Worm (Caenorhabditis elegans) whole organism, early embryonic: ENCODE data around the gene aqp-11.

Experiments
- B0310.2 ChIP-seq: sonication (generic microtip); optimal IDR thresholded peaks from 2 replicates; lab custom pipeline; 2016; ENCODE audit warnings: mild to moderate bottlenecking, missing genetic modification characterization, missing compliant biosample characterization
- F13C5.2 ChIP-seq: sonication (generic microtip); optimal IDR thresholded peaks from 2 replicates; lab custom pipeline; 2017; ENCODE audit warnings: mild to moderate bottlenecking, missing genetic modification characterization, inconsistent platforms, missing compliant biosample characterization
- aly-1 ChIP-seq: sonication (generic microtip); optimal IDR thresholded peaks from 2 replicates; lab custom pipeline; 2016; ENCODE audit warnings: missing genetic modification characterization, missing compliant biosample characterization
- ama-1 ChIP-seq: fragments of 150-350 bp; optimal IDR thresholded peaks from 2 replicates; lab custom pipeline; 2014
- ceh-13 ChIP-seq: fragments of 200-800 bp; sonication (Bioruptor generic); optimal IDR thresholded peaks from 2 replicates; lab custom pipeline; 2018; ENCODE audit warnings: mild to moderate bottlenecking, missing genetic modification characterization, missing compliant biosample characterization
- ceh-36 ChIP-seq: sonication (generic microtip); optimal IDR thresholded peaks from 2 replicates; lab custom pipeline; 2016; ENCODE audit warnings: missing genetic modification characterization, inconsistent platforms, missing compliant biosample characterization
- ets-7 ChIP-seq: sonication (generic microtip); optimal IDR thresholded peaks from 2 replicates; lab custom pipeline; 2016; ENCODE audit warnings: missing genotype, missing genetic modification characterization, missing compliant biosample characterization
- flt-1 ChIP-seq: fragments of 200-800 bp; sonication (Bioruptor generic); IDR thresholded peaks from 2 replicates; pipeline ENCODE4 v1.3.6; 2022; ENCODE audit warnings: missing genetic modification characterization, missing compliant biosample characterization
- hmbx-1 ChIP-seq: sonication (generic microtip); optimal IDR thresholded peaks from 2 replicates; lab custom pipeline; 2016; ENCODE audit warnings: mild to moderate bottlenecking, missing genetic modification characterization, missing compliant biosample characterization
- hmg-4 ChIP-seq: fragments of 200-800 bp; sonication (Bioruptor generic); optimal IDR thresholded peaks from 2 replicates; lab custom pipeline; 2018; ENCODE audit warnings: mild to moderate bottlenecking, missing genetic modification characterization, missing compliant biosample characterization
- hnd-1 ChIP-seq: sonication (generic microtip); optimal IDR thresholded peaks from 2 replicates; lab custom pipeline; 2016; ENCODE audit warnings: missing genetic modification characterization, missing compliant biosample characterization
- pes-1 ChIP-seq: fragments of 200-800 bp; sonication (Bioruptor generic); IDR thresholded peaks from 2 replicates; pipeline ENCODE4 v1.3.6; 2022; ENCODE audit warnings: missing genetic modification reagents, missing genetic modification characterization, missing compliant biosample characterization
- scrt-1 ChIP-seq: fragments of 200-800 bp; sonication (Bioruptor generic); IDR thresholded peaks from 2 replicates; pipeline ENCODE4 v1.3.6; 2022; ENCODE audit warnings: missing genetic modification characterization, missing compliant biosample characterization
- sea-1 ChIP-seq: fragments of 200-800 bp; sonication (Bioruptor generic); conservative IDR thresholded peaks from 2 replicates; pipeline ENCODE4 v1.3.6; 2022; ENCODE audit warnings: missing genetic modification characterization, missing compliant biosample characterization
- tbx-11 ChIP-seq: fragments of 200-800 bp; sonication (Bioruptor generic); IDR thresholded peaks from 2 replicates; pipeline ENCODE4 v1.3.6; 2022; ENCODE audit warnings: missing genetic modification characterization, missing compliant biosample characterization
- tbx-37 ChIP-seq: fragments of 200-800 bp; sonication (Bioruptor generic); conservative IDR thresholded peaks from 2 replicates; pipeline ENCODE4 v1.3.6; 2022; ENCODE audit warnings: missing genetic modification reagents, missing genetic modification characterization, missing compliant biosample characterization
- tra-4 ChIP-seq: sonication (generic microtip); optimal IDR thresholded peaks from 2 replicates; lab custom pipeline; 2017; ENCODE audit warnings: missing genetic modification characterization, missing compliant biosample characterization

Gene aqp-11

DNA sequence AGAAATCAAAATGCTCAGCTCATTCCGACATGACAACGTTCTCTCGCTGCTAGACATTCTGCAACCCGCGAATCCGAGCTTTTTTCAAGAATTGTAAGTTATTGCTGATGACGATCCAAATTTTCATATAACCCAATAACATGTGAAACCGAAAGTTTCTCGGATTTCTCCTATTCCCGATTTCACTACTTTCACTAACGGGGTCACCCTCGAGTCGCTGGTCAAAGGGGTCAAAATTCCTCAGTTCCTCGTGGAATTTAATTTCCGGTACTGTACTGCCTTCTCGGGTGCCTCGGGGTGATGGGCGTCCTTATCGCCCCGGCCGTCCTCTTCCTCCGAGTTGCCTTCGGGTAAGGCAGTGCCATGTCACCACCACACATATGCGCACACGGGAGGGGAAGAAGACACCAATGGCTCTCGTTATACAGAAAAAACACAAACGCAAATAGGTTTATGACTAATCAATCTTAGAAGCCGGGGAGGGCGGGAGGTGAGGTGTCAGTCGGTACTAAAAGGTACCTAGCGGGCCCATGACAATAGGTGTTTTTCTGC is 47.2 kb downstream of the aqp-11 start:
- TF ChIP-seq aly-1 (peak; percentile 63), B0310.2 (no peak), tbx-11 (no peak), pes-1 (peak; percentile 10; the same call in 1 of the 2 replicates), scrt-1 (GFP tag; lab: Robert Waterston, UW) (no peak), hmg-4 (GFP tag; lab: Kevin White, UChicago) (peak; percentile 81)

ce11 chrIII:13721066-13721465 is 48.0 kb downstream of the aqp-11 start:
- no peak for TF ChIP-seq ama-1 (lab: Kevin White, UChicago)
- peak; percentile 25 for TF ChIP-seq F13C5.2
- TF ChIP-seq ets-7 (tag; lab: Kevin White, UChicago): no peak
- no peak for TF ChIP-seq scrt-1 (GFP tag; lab: Robert Waterston, UW)
- peak; percentile 29 for TF ChIP-seq ceh-36 (tag; lab: Kevin White, UChicago)
- TF ChIP-seq ceh-13 (GFP tag; lab: Kevin White, UChicago): no peak
- no peak for TF ChIP-seq hmbx-1
- peak; percentile 35 for TF ChIP-seq flt-1 (GFP tag; lab: Robert Waterston, UW)
- peak; percentile 66; the same call in 1 of the 2 replicates for TF ChIP-seq sea-1 (GFP tag; lab: Robert Waterston, UW)
- TF ChIP-seq aly-1: peak; percentile 46
- TF ChIP-seq hnd-1 (tag; lab: Kevin White, UChicago): no peak
- 0 out of 2 replicates have a peak, but pooled peaks have one; percentile 26 for TF ChIP-seq pes-1
- TF ChIP-seq tra-4: peak; percentile 11
- no peak for TF ChIP-seq tbx-37
- TF ChIP-seq B0310.2: peak; percentile 48
- TF ChIP-seq tbx-11: peak; percentile 37; the same call in 1 of the 2 replicates
- peak; percentile 88 for TF ChIP-seq hmg-4 (GFP tag; lab: Kevin White, UChicago)

- no peak for TF ChIP-seq ceh-13 (GFP tag; lab: Kevin White, UChicago)
These were observed 48.9 kb downstream of the aqp-11 start for ce11 chrIII:13721944-13722343.

ce11 chrIII:13722387-13723122 is 49.5 kb downstream of the aqp-11 start:
- TF ChIP-seq scrt-1 (GFP tag; lab: Robert Waterston, UW) (no peak), ama-1 (lab: Kevin White, UChicago) (peak; percentile 31)
